Worm (Caenorhabditis elegans): ENCODE measurements around the gene F56F11.2.

- TF ChIP-seq unc-39 (tag; optimal IDR thresholded peaks at IDR 0.05) (no peak), lin-11 (tag; optimal IDR thresholded peaks at IDR 0.05) (no peak), elt-1 (tag; optimal IDR thresholded peaks at IDR 0.05) (no peak), nhr-129 (tag; optimal IDR thresholded peaks at IDR 0.05) (no peak), unc-62 (GFP tag; optimal IDR thresholded peaks at IDR 0.05) (no peak), snpc-4 (tag; optimal IDR thresholded peaks at IDR 0.05) (no peak), nhr-6 (tag; optimal IDR thresholded peaks at IDR 0.05) (no peak), mdl-1 (tag; optimal IDR thresholded peaks at IDR 0.05) (no peak), lin-13 (GFP tag; optimal IDR thresholded peaks at IDR 0.05) (no peak), nhr-12 (tag; optimal IDR thresholded peaks at IDR 0.05) (no peak), ZK546.5 (tag; optimal IDR thresholded peaks at IDR 0.05) (no peak)
Measured at ce11 chrIII:2834363-2834762, 47.7 kb upstream of the F56F11.2 start, which contains the start of gene txdc-17.

Measured in whole organism, L2 larva.